Worm (Caenorhabditis elegans) whole organism, L2 larva: ENCODE results near the gene svh-11.

ENCODE experiments used
- C34F6.9 ChIP-seq: fragments of 150-350 bp; optimal IDR thresholded peaks from 2 replicates; lab custom pipeline; 2014; ENCODE audit warnings: missing biosample characterization, missing genetic modification characterization
- F13H6.1 ChIP-seq: sonication (generic microtip); optimal IDR thresholded peaks from 2 replicates; lab custom pipeline; 2016; ENCODE audit warnings: missing genetic modification characterization, missing compliant biosample characterization
- R02D3.7 ChIP-seq: fragments of 150-350 bp; optimal IDR thresholded peaks from 2 replicates; lab custom pipeline; 2014; ENCODE audit warnings: missing biosample characterization, missing genetic modification characterization
- ZK546.5 ChIP-seq: sonication (generic microtip); optimal IDR thresholded peaks from 2 replicates; lab custom pipeline; 2017; ENCODE audit warnings: missing biosample characterization, missing genetic modification characterization
- alr-1 ChIP-seq: fragments of 150-350 bp; optimal IDR thresholded peaks from 2 replicates; lab custom pipeline; 2014; ENCODE audit warnings: missing biosample characterization, missing genetic modification characterization
- aly-2 ChIP-seq: fragments of 150-350 bp; optimal IDR thresholded peaks from 2 replicates; lab custom pipeline; 2014; ENCODE audit warnings: missing biosample characterization, missing genetic modification characterization
- blmp-1 ChIP-seq: sonication (generic microtip); optimal IDR thresholded peaks from 2 replicates; lab custom pipeline; 2017; ENCODE audit warnings: missing genetic modification characterization, mild to moderate bottlenecking, missing compliant biosample characterization, antibody characterized with exemption, moderate library complexity; ENCODE audit not compliant: insufficient read depth
- ceh-16 ChIP-seq: fragments of 150-350 bp; optimal IDR thresholded peaks from 2 replicates; lab custom pipeline; 2014; ENCODE audit warnings: missing biosample characterization, missing genetic modification characterization
- ceh-82 ChIP-seq: fragments of 150-350 bp; optimal IDR thresholded peaks from 2 replicates; lab custom pipeline; 2014; ENCODE audit warnings: missing biosample characterization, missing genetic modification characterization
- dmd-4 ChIP-seq: sonication (generic microtip); optimal IDR thresholded peaks from 2 replicates; lab custom pipeline; 2017; ENCODE audit warnings: missing biosample characterization, missing genetic modification characterization
- egl-27 ChIP-seq: sonication (generic microtip); optimal IDR thresholded peaks from 3 replicates; lab custom pipeline; 2017; ENCODE audit warnings: missing biosample characterization, missing genetic modification reagents, missing genetic modification characterization
- elt-1 ChIP-seq: fragments of 150-350 bp; optimal IDR thresholded peaks from 2 replicates; lab custom pipeline; 2014; ENCODE audit warnings: missing biosample characterization, missing genetic modification characterization
- elt-3 ChIP-seq: sonication (generic microtip); optimal IDR thresholded peaks from 2 replicates; lab custom pipeline; 2017; ENCODE audit warnings: missing biosample characterization, missing genetic modification characterization
- fos-1 ChIP-seq: fragments of 150-350 bp; optimal IDR thresholded peaks from 2 replicates; lab custom pipeline; 2014; ENCODE audit warnings: missing biosample characterization, missing genetic modification characterization
- lin-13 ChIP-seq: fragments of 150-350 bp; optimal IDR thresholded peaks from 2 replicates; lab custom pipeline; 2014; ENCODE audit warnings: missing biosample characterization, missing genetic modification reagents, missing genetic modification characterization
- lsy-2 ChIP-seq, 2 experiments: fragments of 150-350 bp in 1 of 2; sonication (generic microtip) in 1 of 2; optimal IDR thresholded peaks; 2 replicates each; lab custom pipeline; 2014 to 2017; ENCODE audit warnings: missing biosample characterization in 2 of 2, missing genetic modification characterization in 2 of 2
- mab-5 ChIP-seq: fragments of 150-350 bp; optimal IDR thresholded peaks from 2 replicates; lab custom pipeline; 2014; ENCODE audit warnings: missing biosample characterization, missing genetic modification characterization
- mbf-1 ChIP-seq: sonication (generic microtip); optimal IDR thresholded peaks from 2 replicates; lab custom pipeline; 2017; ENCODE audit warnings: missing biosample characterization, missing genetic modification characterization
- nhr-11 ChIP-seq: fragments of 150-350 bp; optimal IDR thresholded peaks from 2 replicates; lab custom pipeline; 2014; ENCODE audit warnings: missing biosample characterization, missing genetic modification characterization
- nhr-12 ChIP-seq: fragments of 150-350 bp; optimal IDR thresholded peaks from 2 replicates; lab custom pipeline; 2014; ENCODE audit warnings: missing biosample characterization, missing genetic modification characterization
- nhr-129 ChIP-seq: fragments of 150-350 bp; optimal IDR thresholded peaks from 2 replicates; lab custom pipeline; 2014; ENCODE audit warnings: missing biosample characterization, missing genetic modification characterization
- nhr-23 ChIP-seq: fragments of 150-350 bp; optimal IDR thresholded peaks from 2 replicates; lab custom pipeline; 2014; ENCODE audit warnings: missing biosample characterization, missing genetic modification reagents, missing genetic modification characterization
- nhr-237 ChIP-seq: fragments of 150-350 bp; optimal IDR thresholded peaks from 2 replicates; lab custom pipeline; 2014; ENCODE audit warnings: missing biosample characterization, missing genetic modification characterization
- nhr-25 ChIP-seq: fragments of 150-350 bp; sonication (generic microtip); optimal IDR thresholded peaks from 3 replicates; lab custom pipeline; 2014; ENCODE audit warnings: missing biosample characterization, missing genetic modification characterization
- peb-1 ChIP-seq: fragments of 150-350 bp; optimal IDR thresholded peaks from 2 replicates; lab custom pipeline; 2014; ENCODE audit warnings: missing biosample characterization, missing genetic modification characterization
- sem-4 ChIP-seq: fragments of 150-350 bp; optimal IDR thresholded peaks from 2 replicates; lab custom pipeline; 2014; ENCODE audit warnings: missing biosample characterization, missing genetic modification reagents, missing genetic modification characterization
- skn-1 ChIP-seq: sonication (generic microtip); optimal IDR thresholded peaks from 2 replicates; lab custom pipeline; 2017; ENCODE audit warnings: missing biosample characterization, missing genetic modification characterization
- sma-9 ChIP-seq, 2 experiments: fragments of 150-350 bp in 1 of 2; sonication (generic microtip) in 1 of 2; optimal IDR thresholded peaks; 2 replicates each; lab custom pipeline; 2014 to 2016; ENCODE audit warnings: missing genetic modification characterization in 2 of 2, mild to moderate bottlenecking in 1 of 2, missing biosample characterization in 1 of 2, missing compliant biosample characterization in 1 of 2, missing genetic modification reagents in 1 of 2, moderate library complexity in 1 of 2
- unc-39 ChIP-seq: fragments of 150-350 bp; optimal IDR thresholded peaks from 2 replicates; lab custom pipeline; 2014; ENCODE audit warnings: missing biosample characterization, missing genetic modification characterization
- unc-62 ChIP-seq: fragments of 150-350 bp; optimal IDR thresholded peaks from 2 replicates; lab custom pipeline; 2014; ENCODE audit warnings: missing biosample characterization, missing genetic modification reagents, missing genetic modification characterization
- zag-1 ChIP-seq: fragments of 150-350 bp; optimal IDR thresholded peaks from 2 replicates; lab custom pipeline; 2014; ENCODE audit warnings: missing biosample characterization, missing genetic modification characterization
- ztf-1 ChIP-seq: fragments of 200-800 bp; sonication (Bioruptor generic); conservative IDR thresholded peaks from 2 replicates; pipeline ENCODE4 v1.3.6; 2022; ENCODE audit warnings: missing genetic modification characterization, missing compliant biosample characterization
- ztf-11 ChIP-seq: sonication (generic microtip); optimal IDR thresholded peaks from 2 replicates; lab custom pipeline; 2017; ENCODE audit warnings: missing biosample characterization, missing genetic modification characterization
- ztf-4 ChIP-seq: fragments of 150-350 bp; optimal IDR thresholded peaks from 2 replicates; lab custom pipeline; 2014; ENCODE audit warnings: missing biosample characterization, missing genetic modification characterization

Gene svh-11

ce11 chrV:2206801-2207200, at the start of gene svh-11:
TSS of gene svh-11 (plus strand) at chrV:2207101.
- TF ChIP-seq ztf-1 (GFP tag; lab: Robert Waterston, UW), result no peak
- no peak for TF ChIP-seq ceh-16 (tag; lab: Kevin White, UChicago)
- TF ChIP-seq nhr-11, result no peak
- no peak for TF ChIP-seq unc-39 (tag; lab: Kevin White, UChicago)
- no peak for TF ChIP-seq alr-1 (tag; lab: Kevin White, UChicago)
- no peak for TF ChIP-seq lsy-2 (tag; optimal IDR thresholded peaks at IDR 0.05; lab: Kevin White, UChicago)
- TF ChIP-seq elt-3 (tag; lab: Kevin White, UChicago), result no peak
- no peak for TF ChIP-seq ztf-4 (tag; lab: Kevin White, UChicago)
- no peak for TF ChIP-seq unc-62 (GFP tag; lab: Kevin White, UChicago)
- TF ChIP-seq ceh-82 (tag; lab: Kevin White, UChicago), result no peak
- no peak for TF ChIP-seq nhr-23 (tag; lab: Kevin White, UChicago)
- no peak for TF ChIP-seq nhr-129 (tag; lab: Kevin White, UChicago)
- no peak for TF ChIP-seq F13H6.1 (tag; lab: Kevin White, UChicago)
- TF ChIP-seq sma-9 (GFP tag; optimal IDR thresholded peaks at IDR 0.05; lab: Kevin White, UChicago), result no peak
- no peak for TF ChIP-seq sma-9 (tag; optimal IDR thresholded peaks at IDR 0.05; lab: Kevin White, UChicago)
- no peak for TF ChIP-seq zag-1
- no peak for TF ChIP-seq dmd-4 (tag; lab: Kevin White, UChicago)
- TF ChIP-seq blmp-1 (tag; lab: Kevin White, UChicago), result no peak
- no peak for TF ChIP-seq peb-1

DNA sequence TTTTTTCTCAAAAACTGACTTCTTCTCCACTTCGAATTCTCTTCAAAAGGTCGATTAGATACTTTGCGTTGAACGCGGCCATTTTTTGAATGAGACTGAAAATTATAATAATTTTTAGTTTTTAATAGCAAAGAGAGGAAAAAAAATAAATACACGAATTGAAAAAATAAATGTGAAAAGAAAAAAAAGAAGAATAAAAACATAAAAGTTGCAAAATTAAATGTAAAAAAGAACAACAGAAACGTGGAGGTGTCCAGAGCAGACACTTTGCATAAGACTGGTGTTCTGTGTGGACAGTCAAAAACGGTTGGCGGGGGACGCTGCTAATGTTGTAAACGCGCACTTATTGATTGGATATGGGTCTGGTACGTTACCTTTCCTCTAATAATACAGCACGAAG, 47.6 kb upstream of the svh-11 start, which contains the start of gene C45H4.14:
TSS of gene C45H4.14 (minus strand) at position 101 of the 400 bp plus-strand sequence.
- TF ChIP-seq C34F6.9 (tag; lab: Kevin White, UChicago) (no peak), nhr-11 (no peak), egl-27 (no peak), R02D3.7 (tag; lab: Kevin White, UChicago) (no peak), unc-39 (tag; lab: Kevin White, UChicago) (no peak), ceh-82 (tag; lab: Kevin White, UChicago) (no peak), lsy-2 (tag; optimal IDR thresholded peaks at IDR 0.05; lab: Kevin White, UChicago) (no peak), ztf-1 (GFP tag; lab: Robert Waterston, UW) (no peak), elt-1 (no peak), nhr-12 (tag; lab: Kevin White, UChicago) (no peak), ceh-16 (tag; lab: Kevin White, UChicago) (no peak), aly-2 (tag; lab: Kevin White, UChicago) (no peak), mbf-1 (tag; lab: Kevin White, UChicago) (no peak)
- TF ChIP-seq, all 48 proteins: peak for 0

- no peak for TF ChIP-seq blmp-1 (tag; lab: Kevin White, UChicago)
Observed at ce11 chrV:2163735-2164134, 43.2 kb upstream of the svh-11 start, which contains the start of gene str-255. TSS of gene str-255 (minus strand) at chrV:2163835.

ce11 chrV:2166679-2167078, 40.2 kb upstream of the svh-11 start, which contains the start of gene srbc-19:
TSS of gene srbc-19 (minus strand) at chrV:2166779.
- TF ChIP-seq F13H6.1 (tag; lab: Kevin White, UChicago) (no peak), alr-1 (tag; lab: Kevin White, UChicago) (no peak), skn-1 (tag; lab: Kevin White, UChicago) (no peak), ztf-11 (tag; lab: Kevin White, UChicago) (no peak), nhr-12 (tag; lab: Kevin White, UChicago) (no peak), blmp-1 (tag; lab: Kevin White, UChicago) (no peak), zag-1 (no peak), ZK546.5 (tag; lab: Kevin White, UChicago) (no peak), fos-1 (tag; lab: Kevin White, UChicago) (no peak), lin-13 (GFP tag; lab: Kevin White, UChicago) (no peak), mab-5 (tag; lab: Kevin White, UChicago) (no peak), ceh-16 (tag; lab: Kevin White, UChicago) (no peak), elt-3 (tag; lab: Kevin White, UChicago) (no peak)

ce11 chrV:2174465-2174864, 32.4 kb upstream of the svh-11 start:
- TF ChIP-seq zag-1 (no peak), nhr-129 (tag; lab: Kevin White, UChicago) (no peak), nhr-237 (no peak), fos-1 (tag; lab: Kevin White, UChicago) (no peak), sem-4 (tag; lab: Kevin White, UChicago) (no peak), R02D3.7 (tag; lab: Kevin White, UChicago) (no peak), mab-5 (tag; lab: Kevin White, UChicago) (no peak), elt-3 (tag; lab: Kevin White, UChicago) (no peak), peb-1 (no peak), egl-27 (no peak), nhr-12 (tag; lab: Kevin White, UChicago) (no peak), nhr-25 (tag; lab: Kevin White, UChicago) (no peak), mbf-1 (tag; lab: Kevin White, UChicago) (no peak), unc-39 (tag; lab: Kevin White, UChicago) (no peak)
